Worm (Caenorhabditis elegans) whole organism, L2 larva: Measurements from ENCODE around the gene plk-3.

ENCODE experiments used
- blmp-1 ChIP-seq: sonication (generic microtip); optimal IDR thresholded peaks from 2 replicates; lab custom pipeline; 2017; ENCODE audit warnings: missing genetic modification characterization, mild to moderate bottlenecking, missing compliant biosample characterization, antibody characterized with exemption, moderate library complexity; ENCODE audit not compliant: insufficient read depth
- ceh-82 ChIP-seq: fragments of 150-350 bp; optimal IDR thresholded peaks from 2 replicates; lab custom pipeline; 2014; ENCODE audit warnings: missing biosample characterization, missing genetic modification characterization
- dmd-4 ChIP-seq: sonication (generic microtip); optimal IDR thresholded peaks from 2 replicates; lab custom pipeline; 2017; ENCODE audit warnings: missing biosample characterization, missing genetic modification characterization
- peb-1 ChIP-seq: fragments of 150-350 bp; optimal IDR thresholded peaks from 2 replicates; lab custom pipeline; 2014; ENCODE audit warnings: missing biosample characterization, missing genetic modification characterization
- sem-4 ChIP-seq: fragments of 150-350 bp; optimal IDR thresholded peaks from 2 replicates; lab custom pipeline; 2014; ENCODE audit warnings: missing biosample characterization, missing genetic modification reagents, missing genetic modification characterization

DNA sequence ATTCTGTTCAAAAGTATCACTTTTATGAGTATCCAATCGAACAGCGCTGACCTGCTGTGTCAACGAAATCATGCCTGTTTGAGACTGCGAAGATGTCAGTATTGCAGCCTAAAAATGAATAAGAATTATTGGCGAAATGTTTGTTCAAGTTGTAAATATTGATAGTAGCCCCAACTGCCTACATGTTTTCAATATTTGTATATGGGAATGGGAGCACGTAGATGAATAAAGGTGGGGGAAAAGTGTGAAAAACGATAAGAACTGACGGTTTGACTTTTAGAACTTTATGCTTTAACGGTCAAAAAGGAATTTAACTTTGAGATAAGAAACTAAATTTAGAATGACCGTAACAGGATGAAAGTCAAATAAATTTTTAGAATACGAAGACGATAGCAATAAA lies 47.2 kb upstream of the plk-3 start:
- no peak for TF ChIP-seq dmd-4
- no peak for TF ChIP-seq blmp-1
- no peak for TF ChIP-seq peb-1 (tag; lab: Kevin White, UChicago)
- no peak for TF ChIP-seq sem-4 (tag; lab: Kevin White, UChicago)
- TF ChIP-seq ceh-82 (tag; lab: Kevin White, UChicago): no peak
